Worm (Caenorhabditis elegans): ENCODE results near the gene ndx-9.
A peak's percentile ranks its signal among the peaks of the same experiment; 100 is the strongest.

Gene ndx-9

ce11 chrIV:11008255-11008654 lies 3.6 kb downstream of the ndx-9 start:
- TF ChIP-seq sdz-38 (tag; optimal IDR thresholded peaks at IDR 0.05): no peak
- no peak for TF ChIP-seq attf-5 (GFP tag; optimal IDR thresholded peaks at IDR 0.05)
- no peak for TF ChIP-seq pbrm-1 (GFP tag; IDR thresholded peaks at IDR 0.05)
- peak; percentile 54 for TF ChIP-seq ceh-27 (GFP tag; optimal IDR thresholded peaks at IDR 0.05)
- TF ChIP-seq cebp-1 (GFP tag; IDR thresholded peaks at IDR 0.05): no peak
- peak; percentile 31 for TF ChIP-seq cebp-1 (tag; optimal IDR thresholded peaks at IDR 0.05)
- TF ChIP-seq F10E7.11 (tag; optimal IDR thresholded peaks at IDR 0.05): no peak
- TF ChIP-seq efl-1 (GFP tag; optimal IDR thresholded peaks at IDR 0.05): no peak
- no peak for TF ChIP-seq snpc-1.1 (tag; optimal IDR thresholded peaks at IDR 0.05; ENCODE audit: insufficient read depth)
- no peak for TF ChIP-seq F49E8.2 (tag; optimal IDR thresholded peaks at IDR 0.05; ENCODE audit: insufficient read depth)

ce11 chrIV:11006868-11007267 lies 5.0 kb downstream of the ndx-9 start:
- TF ChIP-seq C17E4.6 (GFP tag; IDR thresholded peaks at IDR 0.05): no peak
- TF ChIP-seq ets-4 (GFP tag; optimal IDR thresholded peaks at IDR 0.05): no peak
- TF ChIP-seq sea-2 (GFP tag; IDR thresholded peaks at IDR 0.05): no peak
- TF ChIP-seq lin-40 (tag; optimal IDR thresholded peaks at IDR 0.05): no peak
- no peak for TF ChIP-seq hlh-26 (GFP tag; conservative IDR thresholded peaks at IDR 0.05)
- no peak for TF ChIP-seq ceh-91 (GFP tag; IDR thresholded peaks at IDR 0.05)
- TF ChIP-seq cebp-2 (GFP tag; IDR thresholded peaks at IDR 0.05): no peak
- no peak for TF ChIP-seq repo-1 (tag; optimal IDR thresholded peaks at IDR 0.05)
- TF ChIP-seq nfya-2 (GFP tag; IDR thresholded peaks at IDR 0.05): no peak
- TF ChIP-seq attf-6 (GFP tag; IDR thresholded peaks at IDR 0.05): no peak

- no peak for TF ChIP-seq nhr-27 (tag; optimal IDR thresholded peaks at IDR 0.05)
- no peak for TF ChIP-seq ztf-25 (GFP tag; IDR thresholded peaks at IDR 0.05)
- TF ChIP-seq cebp-1 (GFP tag; IDR thresholded peaks at IDR 0.05): peak; percentile 76
- peak; percentile 94 for TF ChIP-seq cebp-1 (tag; optimal IDR thresholded peaks at IDR 0.05)
Observed at ce11 chrIV:11006383-11006782, 5.4 kb downstream of the ndx-9 start.

- TF ChIP-seq lsl-1 (GFP tag; optimal IDR thresholded peaks at IDR 0.05): no peak
- no peak for TF ChIP-seq zfh-2 (GFP tag; conservative IDR thresholded peaks at IDR 0.05)
- TF ChIP-seq ceh-40 (GFP tag; IDR thresholded peaks at IDR 0.05): no peak
- no peak for TF ChIP-seq rcor-1 (GFP tag; IDR thresholded peaks at IDR 0.05)
- no peak for TF ChIP-seq madf-8 (GFP tag; conservative IDR thresholded peaks at IDR 0.05)
- no peak for TF ChIP-seq hlh-26 (GFP tag; conservative IDR thresholded peaks at IDR 0.05)
- TF ChIP-seq lsy-27 (tag; optimal IDR thresholded peaks at IDR 0.05; ENCODE audit: borderline replicate concordance, insufficient read depth): no peak
- no peak for TF ChIP-seq ztf-6 (GFP tag; IDR thresholded peaks at IDR 0.05)
- TF ChIP-seq mes-4 (tag; optimal IDR thresholded peaks at IDR 0.05): no peak
- TF ChIP-seq mxl-1 (tag; optimal IDR thresholded peaks at IDR 0.05): no peak
- TF ChIP-seq ceh-100 (GFP tag; IDR thresholded peaks at IDR 0.05): no peak
- TF ChIP-seq cebp-2 (GFP tag; IDR thresholded peaks at IDR 0.05): no peak
- TF ChIP-seq lir-1 (GFP tag; conservative IDR thresholded peaks at IDR 0.05): no peak
- no peak for TF ChIP-seq T26A5.8 (tag; optimal IDR thresholded peaks at IDR 0.05)
- TF ChIP-seq pha-4 (tag; optimal IDR thresholded peaks at IDR 0.05): no peak
- TF ChIP-seq let-607 (tag; optimal IDR thresholded peaks at IDR 0.05): no peak
- no peak for TF ChIP-seq efl-1 (GFP tag; optimal IDR thresholded peaks at IDR 0.05)
- TF ChIP-seq die-1 (tag; optimal IDR thresholded peaks at IDR 0.05): no peak
- no peak for TF ChIP-seq ztf-28 (GFP tag; IDR thresholded peaks at IDR 0.05)
Observed at ce11 chrIV:11004273-11004672, 7.5 kb downstream of the ndx-9 start, which contains the start of gene F13H10.1. Gene F13H10.1 (plus strand): TSS chrIV:11004573.
